Worm (Caenorhabditis elegans): Measurements from ENCODE around the gene F48E8.8.

F48E8.8 gene

DNA sequence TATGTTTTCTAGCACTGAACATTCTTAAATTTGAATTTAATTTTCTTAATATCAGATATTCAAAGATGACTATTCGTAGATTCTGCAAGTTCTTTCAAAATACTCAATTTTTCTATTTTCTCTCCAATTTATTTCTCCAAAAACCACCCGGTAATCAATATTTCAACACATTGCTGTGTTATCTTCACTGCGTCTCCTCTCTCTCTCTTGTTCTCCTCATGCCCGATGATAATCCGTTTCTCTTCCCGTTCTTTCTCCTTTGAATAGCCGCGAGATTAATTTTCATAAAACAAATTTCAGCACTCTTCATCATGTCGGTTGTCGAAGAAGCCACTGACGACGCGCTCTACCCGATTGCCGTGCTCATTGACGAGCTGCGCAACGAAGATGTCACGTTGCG lies 818 bp upstream of the F48E8.8 start, which contains the start of gene paa-1:
paa-1 (plus strand) TSS at position 301 of the 400 bp plus-strand sequence.
- TF ChIP-seq unc-62 (GFP tag; optimal IDR thresholded peaks at IDR 0.05) = no peak

DNA sequence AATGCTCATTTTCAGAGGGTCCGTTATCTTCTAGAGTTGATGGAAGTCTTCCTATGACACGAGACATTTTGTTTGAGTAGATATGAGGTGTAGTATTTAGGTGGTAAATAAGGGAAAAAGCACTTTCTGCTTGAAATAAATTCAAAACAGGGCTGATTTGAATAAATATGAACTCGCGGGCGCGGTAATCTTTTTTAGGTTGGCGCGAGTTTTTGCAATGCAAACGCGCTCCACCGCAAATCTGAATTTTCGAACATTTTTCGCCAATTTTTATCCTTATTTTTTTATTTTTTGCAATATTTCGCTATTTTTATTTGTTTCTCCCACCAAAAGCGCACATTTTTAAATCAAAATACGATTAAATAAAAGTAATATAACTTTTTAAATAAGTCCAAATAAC lies 1.4 kb downstream of the F48E8.8 start, which contains the start of gene skpt-1:
skpt-1 (minus strand) TSS at position 219 of the 400 bp plus-strand sequence.
- no peak for TF ChIP-seq unc-62 (GFP tag; optimal IDR thresholded peaks at IDR 0.05)

DNA sequence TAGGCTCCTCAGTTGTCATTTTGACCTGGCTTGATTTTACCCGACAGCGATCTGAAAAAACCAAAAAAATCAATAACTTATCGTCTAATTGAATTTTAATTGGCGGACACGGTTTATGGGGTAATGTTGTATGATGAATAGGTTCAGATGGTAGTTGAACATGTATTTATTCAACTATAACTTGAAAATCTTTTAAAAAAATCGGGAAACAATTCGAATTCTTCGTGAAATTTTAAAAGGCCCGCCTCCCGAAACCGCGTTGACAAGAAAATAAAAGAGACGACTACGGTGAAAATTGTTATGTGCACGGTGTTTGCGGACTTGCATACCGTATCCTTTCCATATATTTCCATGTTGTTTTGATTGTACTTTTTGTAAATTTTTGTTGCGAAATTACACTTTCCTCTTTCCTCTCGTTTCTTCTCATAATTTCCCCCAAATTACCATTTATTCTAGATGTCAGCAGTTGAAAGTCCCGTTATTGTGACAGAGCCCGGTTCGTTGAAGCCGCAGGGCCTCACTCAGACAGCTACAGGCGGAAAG lies 6.8 kb downstream of the F48E8.8 start, which contains the start of the genes T24G10.2 and disl-2:
T24G10.2 (minus strand) TSS at position 51 of the 543 bp plus-strand sequence.
disl-2 (plus strand) TSS at position 457 of the 543 bp plus-strand sequence.
- no peak for TF ChIP-seq unc-62 (GFP tag; optimal IDR thresholded peaks at IDR 0.05)

DNA sequence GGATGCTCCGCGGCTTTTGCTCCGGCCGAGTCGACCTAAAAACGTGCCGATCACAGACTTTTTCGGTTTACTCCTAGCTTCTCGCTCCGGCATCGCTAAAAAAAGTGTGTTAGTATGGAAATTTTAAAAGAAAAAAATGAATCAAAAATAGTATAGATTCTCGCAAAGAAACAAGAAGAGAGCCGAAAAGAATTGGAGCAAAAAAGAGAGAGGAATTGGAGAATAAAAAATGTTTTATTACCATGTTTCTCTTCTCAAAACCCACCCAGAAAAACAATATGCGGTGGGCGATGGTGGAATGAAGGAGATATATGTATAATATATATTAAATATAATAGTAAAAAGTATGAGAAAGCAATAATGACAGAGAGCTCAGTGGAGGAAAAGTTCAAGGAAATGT lies 9.1 kb downstream of the F48E8.8 start, which contains the start of gene W03A5.6:
W03A5.6 (minus strand) TSS at position 101 of the 400 bp plus-strand sequence.
- no peak for TF ChIP-seq unc-62 (GFP tag; optimal IDR thresholded peaks at IDR 0.05)

DNA sequence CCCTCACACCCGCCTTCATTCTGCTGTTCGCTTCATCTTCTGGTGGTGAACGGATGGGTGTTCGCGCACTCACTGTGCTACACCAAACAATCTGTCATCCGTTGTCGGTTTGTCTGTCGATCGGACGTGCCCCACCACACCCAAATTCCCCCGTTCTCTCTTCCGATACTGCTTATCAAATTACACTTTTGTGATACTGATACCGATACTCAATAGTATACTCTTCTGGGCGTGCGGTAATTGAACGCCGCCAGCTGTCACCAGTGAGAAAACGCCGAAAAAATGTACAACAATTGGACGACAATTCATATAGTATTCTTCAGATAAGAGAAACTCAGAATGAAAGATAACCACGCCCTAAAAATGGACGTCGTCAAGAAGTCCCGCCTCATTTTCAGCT lies 11.5 kb downstream of the F48E8.8 start:
- TF ChIP-seq unc-62 (GFP tag; optimal IDR thresholded peaks at IDR 0.05) = no peak

DNA sequence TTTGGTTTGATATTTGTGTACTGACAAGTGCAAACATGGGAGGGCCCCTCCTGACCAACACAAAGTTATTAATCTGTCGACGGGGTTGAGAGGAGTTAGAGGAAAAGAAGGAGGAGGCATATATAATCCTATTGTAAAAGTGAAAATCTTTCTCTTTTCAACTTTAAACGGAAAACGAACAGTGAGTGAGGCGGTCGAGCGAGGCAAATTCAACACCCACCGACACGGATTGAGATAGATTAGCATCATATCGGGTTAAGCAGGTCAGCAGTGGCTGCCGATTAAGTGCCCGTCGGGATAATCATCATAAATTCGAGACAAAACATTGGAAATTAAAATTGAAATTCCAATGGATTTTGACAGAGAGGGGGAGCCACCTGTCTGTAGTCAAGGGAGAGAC lies 13.3 kb downstream of the F48E8.8 start:
- TF ChIP-seq unc-62 (GFP tag; optimal IDR thresholded peaks at IDR 0.05) = no peak

DNA sequence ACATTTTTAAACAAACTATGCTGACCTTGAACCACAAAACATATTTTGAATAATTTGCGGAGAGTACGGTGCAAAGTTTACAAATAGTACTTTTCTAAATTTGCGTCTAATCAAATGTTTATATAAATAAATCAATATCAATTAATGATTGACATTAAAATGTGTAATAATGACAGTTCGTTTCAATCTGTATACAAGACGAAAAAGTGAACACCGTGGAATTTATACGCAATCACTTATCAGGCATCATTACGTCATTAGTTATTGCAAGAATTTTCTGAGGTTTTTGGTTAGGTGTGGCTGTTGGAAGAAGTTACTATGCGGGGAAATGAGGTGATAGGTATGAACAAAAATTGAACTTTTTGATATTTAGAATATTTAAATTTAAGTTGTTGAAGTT lies 22.5 kb downstream of the F48E8.8 start:
- TF ChIP-seq unc-62 (GFP tag; optimal IDR thresholded peaks at IDR 0.05) = no peak

DNA sequence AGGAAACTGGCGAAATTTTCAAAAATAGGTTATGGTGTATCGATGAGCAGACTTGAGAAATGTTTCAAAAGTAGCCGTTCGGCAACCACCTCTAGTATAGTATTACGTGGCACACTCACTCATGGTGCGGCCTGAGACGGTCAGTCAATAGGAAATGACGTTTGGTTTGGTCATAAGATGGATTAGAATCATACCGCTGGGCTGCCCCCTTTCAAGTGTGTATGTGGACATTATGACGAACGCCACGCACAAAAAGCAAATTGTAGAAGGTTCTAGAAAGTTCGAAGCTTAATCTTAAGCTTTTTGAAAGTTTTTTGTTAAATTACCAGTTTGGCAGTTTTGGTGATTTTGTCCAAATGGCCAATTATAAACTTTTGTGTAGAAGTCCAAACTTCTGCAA lies 25.2 kb downstream of the F48E8.8 start:
- no peak for TF ChIP-seq unc-62 (GFP tag; optimal IDR thresholded peaks at IDR 0.05)

DNA sequence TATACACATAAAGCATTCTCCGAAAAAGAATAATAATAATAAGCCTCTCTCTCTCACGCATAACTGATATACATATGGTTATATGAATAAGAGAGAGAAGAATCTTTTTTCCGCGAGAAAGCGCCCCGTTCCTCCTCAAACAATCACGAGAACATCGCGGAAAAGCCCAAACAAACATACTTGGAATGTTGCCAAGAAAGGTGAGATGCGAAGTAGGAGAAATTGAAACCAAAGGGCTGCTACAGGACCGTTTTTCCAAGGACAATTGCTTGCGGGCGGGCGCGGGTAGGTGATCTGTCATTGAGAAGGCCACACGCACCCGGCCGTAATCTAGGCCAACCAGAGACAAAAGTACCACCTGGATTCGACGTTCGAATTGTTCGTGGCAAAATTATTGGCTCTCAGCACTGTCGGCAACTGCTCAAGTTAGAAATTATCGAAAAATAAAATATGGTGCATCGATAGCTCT lies 25.9 kb downstream of the F48E8.8 start, which contains the start of gene dnj-24:
dnj-24 (minus strand) TSS at position 419 of the 469 bp plus-strand sequence.
- TF ChIP-seq unc-62 (GFP tag; optimal IDR thresholded peaks at IDR 0.05) = no peak

DNA sequence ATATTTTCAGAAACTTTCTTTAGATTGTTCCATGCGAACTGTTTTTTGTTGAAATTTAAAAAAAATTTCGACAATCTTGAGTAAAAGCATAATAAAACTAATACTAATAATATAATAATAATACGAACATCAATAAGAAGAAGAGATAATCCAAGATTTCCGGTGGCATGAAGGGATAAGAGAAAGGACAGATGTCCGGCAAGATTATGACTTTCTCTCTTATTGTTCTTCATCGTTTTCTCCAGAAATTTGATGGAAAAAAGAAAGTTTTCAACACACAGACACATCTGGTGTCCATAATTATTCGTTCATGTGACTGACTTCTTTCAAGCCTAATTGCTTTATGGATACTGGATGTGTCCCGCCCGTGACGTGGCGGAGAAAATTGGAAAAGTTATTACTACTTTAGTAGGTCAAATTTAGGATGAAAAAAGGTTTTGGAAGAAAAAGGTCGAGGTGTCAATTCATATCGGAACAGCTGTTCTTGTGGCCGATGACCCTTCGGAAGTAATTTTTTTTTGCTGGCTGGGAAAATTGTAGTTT lies 27.0 kb downstream of the F48E8.8 start:
- TF ChIP-seq unc-62 (GFP tag; optimal IDR thresholded peaks at IDR 0.05) = no peak

DNA sequence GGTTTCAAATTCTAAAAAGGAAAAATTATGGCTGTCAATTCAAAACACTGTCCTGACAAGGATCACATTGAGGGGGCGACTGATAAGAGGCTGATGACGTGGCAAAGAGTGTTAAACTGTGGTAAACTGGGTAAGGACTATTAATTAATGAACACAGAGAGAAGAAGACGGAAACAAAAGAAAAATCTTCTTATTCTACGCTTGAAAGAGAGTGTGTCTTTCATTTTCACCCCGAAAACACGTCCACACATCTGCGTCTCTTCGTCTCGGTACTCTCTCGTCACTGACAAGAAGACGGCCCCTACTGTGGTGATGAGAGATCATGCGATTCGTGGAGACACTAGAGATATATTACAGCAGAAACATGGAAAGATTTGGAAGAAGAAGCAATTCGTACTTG lies 28.2 kb downstream of the F48E8.8 start:
- TF ChIP-seq unc-62 (GFP tag; optimal IDR thresholded peaks at IDR 0.05) = no peak

DNA sequence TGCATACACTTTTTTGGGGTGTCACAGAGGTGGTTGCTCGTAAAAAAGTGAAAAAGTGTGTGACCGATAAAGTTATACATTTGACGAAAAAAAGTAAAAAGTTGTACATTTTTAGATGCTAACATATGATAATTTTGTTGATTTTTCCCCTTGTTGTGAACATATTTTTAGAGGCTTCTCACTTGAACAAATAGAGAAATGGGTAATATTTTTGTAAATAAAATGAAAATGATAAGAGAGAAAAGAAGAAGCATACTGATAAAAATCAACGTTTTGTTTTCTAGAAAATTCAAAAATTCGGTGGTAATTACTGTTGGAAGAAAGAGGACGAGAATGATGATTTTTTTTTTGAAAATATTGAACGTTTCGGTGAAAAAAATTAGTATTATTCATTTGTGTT lies 29.3 kb downstream of the F48E8.8 start:
- TF ChIP-seq unc-62 (GFP tag; optimal IDR thresholded peaks at IDR 0.05) = no peak

DNA sequence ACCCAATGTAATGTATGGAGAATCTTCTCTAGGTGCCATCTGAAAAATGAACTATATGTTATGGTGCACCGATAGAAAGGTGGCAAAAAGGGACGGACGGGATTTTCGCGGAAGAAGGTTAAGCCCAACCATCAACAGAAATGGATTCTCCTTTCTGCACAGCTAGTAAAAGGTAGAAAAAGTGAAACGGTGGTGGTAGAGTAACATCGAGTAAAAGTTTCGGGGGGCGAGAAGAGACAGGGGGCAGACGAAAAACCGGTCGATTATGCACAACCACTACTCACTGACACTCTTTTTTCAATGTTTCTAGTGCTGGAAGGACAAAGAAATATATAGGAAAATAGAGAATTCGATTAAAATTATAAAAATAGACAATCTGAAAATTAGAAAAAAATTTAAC lies 30.1 kb downstream of the F48E8.8 start:
- TF ChIP-seq unc-62 (GFP tag; optimal IDR thresholded peaks at IDR 0.05) = no peak

DNA sequence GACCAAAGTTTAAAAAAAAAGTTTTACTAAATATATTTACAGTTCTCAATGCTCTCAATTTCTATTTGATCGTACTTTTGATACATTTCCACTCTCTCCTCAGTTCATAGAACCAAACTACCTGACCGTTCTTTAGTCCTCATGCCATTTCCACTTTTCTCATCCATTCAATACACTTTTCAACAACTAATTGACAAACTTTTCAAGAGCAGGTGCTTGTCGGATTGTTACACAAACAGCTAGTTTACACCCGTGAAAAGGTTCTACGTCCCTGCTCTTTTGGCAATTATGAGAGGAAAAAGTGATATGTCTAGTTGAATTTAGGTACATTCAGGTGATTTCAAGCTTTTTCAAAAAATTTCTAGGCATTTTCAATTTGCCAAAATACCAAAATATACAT lies 31.7 kb downstream of the F48E8.8 start:
- TF ChIP-seq unc-62 (GFP tag; optimal IDR thresholded peaks at IDR 0.05) = no peak

DNA sequence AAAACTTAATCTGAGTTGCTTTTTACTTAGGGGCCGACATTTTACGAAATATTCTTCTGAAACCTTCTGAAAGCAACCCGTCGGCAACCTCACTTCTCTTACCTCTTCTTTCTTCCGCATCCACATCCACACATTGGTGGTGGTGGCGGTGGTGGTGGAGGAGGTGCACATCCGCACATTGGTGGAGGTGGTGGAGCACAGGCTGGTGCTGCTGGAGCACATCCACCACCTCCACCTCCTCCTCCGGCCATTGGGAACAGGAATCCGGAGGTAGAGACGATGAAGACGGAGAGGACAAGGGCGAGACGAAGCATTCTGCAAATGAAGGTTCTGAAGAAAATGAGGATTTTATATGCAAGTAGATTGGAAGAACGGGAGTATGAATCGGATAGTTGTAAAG lies 35.9 kb downstream of the F48E8.8 start, which contains the start of gene grl-22:
grl-22 (minus strand) TSS at position 332 of the 400 bp plus-strand sequence.
- no peak for TF ChIP-seq unc-62 (GFP tag; optimal IDR thresholded peaks at IDR 0.05)

DNA sequence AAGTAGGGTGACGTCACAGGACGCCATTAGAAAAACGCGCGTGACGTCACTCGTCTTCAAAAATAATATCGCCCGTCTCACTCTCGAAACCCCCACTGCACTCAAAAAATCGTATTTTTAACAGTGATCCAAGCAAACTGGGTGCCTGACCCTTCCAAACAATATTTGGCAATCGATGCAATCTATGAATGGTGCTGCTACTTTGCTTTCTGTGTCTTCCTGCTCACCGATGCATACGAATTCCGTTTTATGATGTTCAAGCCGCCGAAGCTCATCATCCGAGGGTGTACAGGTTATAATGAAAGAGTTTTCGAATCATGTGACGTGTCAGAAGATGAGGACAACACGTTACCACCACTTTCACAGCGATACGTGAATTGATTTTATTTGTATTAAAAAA lies 42.0 kb downstream of the F48E8.8 start, which contains the start of gene W03A5.1:
W03A5.1 (plus strand) TSS at position 301 of the 400 bp plus-strand sequence.
- TF ChIP-seq unc-62 (GFP tag; optimal IDR thresholded peaks at IDR 0.05) = no peak

DNA sequence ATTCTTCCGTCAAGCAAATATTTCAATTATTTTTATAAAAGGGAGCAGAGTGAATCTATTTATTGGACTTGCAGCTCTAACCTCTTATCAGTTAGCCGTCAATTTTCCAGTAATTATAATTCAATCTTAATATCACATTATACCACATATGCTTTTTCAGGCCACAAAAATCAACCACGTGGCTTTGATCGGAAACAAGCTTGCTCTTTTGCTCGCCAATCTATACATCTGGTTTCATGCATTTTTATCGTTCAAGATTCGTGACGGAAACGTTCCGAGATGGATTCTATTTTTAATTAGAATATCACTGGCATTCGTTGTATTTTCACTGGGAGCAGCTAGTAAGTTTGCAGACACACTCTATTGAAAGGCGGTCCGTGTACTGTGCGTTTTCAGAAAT lies 42.6 kb downstream of the F48E8.8 start:
- TF ChIP-seq unc-62 (GFP tag; optimal IDR thresholded peaks at IDR 0.05) = no peak
